Fruit fly (Drosophila melanogaster): ENCODE results near the gene pnt.

Gene pnt

dm6 chr3R:23284256-23284655 is 61.7 kb downstream of the pnt start:
- no peak for TF ChIP-seq CG15336 (GFP tag; IDR thresholded peaks at IDR 0.05)
- TF ChIP-seq CG8632 (GFP tag; optimal IDR thresholded peaks at IDR 0.05): no peak
- no peak for TF ChIP-seq vri (GFP tag; optimal IDR thresholded peaks at IDR 0.05)
- peak; percentile 91 for TF ChIP-seq fkh (GFP tag; optimal IDR thresholded peaks at IDR 0.05)
- no peak for TF ChIP-seq eg (GFP tag; IDR thresholded peaks at IDR 0.05)

DNA sequence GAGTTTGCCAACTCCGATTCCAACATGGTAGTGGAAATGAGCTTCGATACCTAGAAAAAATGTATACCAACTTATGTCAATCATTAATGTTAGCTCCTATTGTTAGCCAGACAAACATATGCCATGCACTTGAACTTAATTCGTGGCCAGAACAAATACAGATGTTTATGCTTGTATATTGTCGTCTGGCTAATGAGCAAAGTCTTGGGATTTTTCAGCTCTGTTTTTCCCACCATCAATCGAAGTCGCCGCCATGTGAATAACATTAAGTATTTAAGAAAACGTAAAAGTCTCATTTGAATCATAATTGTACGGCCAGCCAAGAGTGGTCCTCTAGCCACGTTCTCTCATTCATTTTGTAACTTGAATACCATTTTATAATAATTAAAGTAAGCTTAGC is 62.3 kb downstream of the pnt start, which contains the start of gene CG6763:
Gene CG6763 (plus strand): TSS at position 301 of the 400 bp plus-strand sequence.
- TF ChIP-seq lz (GFP tag; optimal IDR thresholded peaks at IDR 0.05) (no peak), fkh (GFP tag; optimal IDR thresholded peaks at IDR 0.05) (peak; percentile 4)

DNA sequence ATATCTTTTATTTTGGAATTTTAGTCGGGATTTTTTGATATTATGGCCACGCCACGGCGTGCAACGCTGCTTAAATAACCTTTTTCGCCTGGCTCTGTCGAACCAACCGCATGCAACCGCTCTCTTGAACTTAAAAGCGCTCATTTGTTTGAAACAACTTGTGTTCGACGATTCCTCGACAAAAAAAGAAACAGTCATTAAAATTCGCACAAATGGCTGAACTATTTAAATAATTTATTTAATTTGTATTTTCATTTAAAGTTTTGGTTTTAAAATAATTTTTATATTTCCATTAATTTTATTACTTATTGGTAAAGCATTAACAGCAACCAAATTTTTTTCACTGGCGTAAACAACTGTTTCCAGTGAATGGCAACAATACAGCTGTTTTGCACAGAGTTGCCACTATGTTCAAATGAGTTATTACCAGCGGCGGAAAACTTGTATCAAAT is 65.1 kb downstream of the pnt start, which contains the start of the genes orb and Cdc16:
Gene orb (minus strand): TSS at position 51 of the 452 bp plus-strand sequence.
Gene Cdc16 (plus strand): TSS at position 396 of the 452 bp plus-strand sequence.
- TF ChIP-seq lz (GFP tag; optimal IDR thresholded peaks at IDR 0.05) (peak; percentile 81), ss (GFP tag; optimal IDR thresholded peaks at IDR 0.05) (peak in 1 of 2 experiments; percentile 54), CG8319 (GFP tag; optimal IDR thresholded peaks at IDR 0.05) (peak; percentile 68), CG16779 (tag; optimal IDR thresholded peaks at IDR 0.05) (peak; percentile 65), CG4318 (GFP tag; optimal IDR thresholded peaks at IDR 0.05) (peak; percentile 74), Hr38 (GFP tag; optimal IDR thresholded peaks at IDR 0.05) (no peak), svp (GFP tag) (no peak), Ets21C (GFP tag; optimal IDR thresholded peaks at IDR 0.05) (no peak), Met (GFP tag; optimal IDR thresholded peaks at IDR 0.05) (no peak), pdm3 (GFP tag; optimal IDR thresholded peaks at IDR 0.05) (no peak), fkh (GFP tag; optimal IDR thresholded peaks at IDR 0.05) (peak; percentile 72), Smox (GFP tag; optimal IDR thresholded peaks at IDR 0.05) (peak; percentile 83), salr (GFP tag; optimal IDR thresholded peaks at IDR 0.05) (peak; percentile 60 to 77), CG8632 (GFP tag; optimal IDR thresholded peaks at IDR 0.05) (peak; percentile 85), CG10631 (GFP tag; optimal IDR thresholded peaks at IDR 0.05) (peak; percentile 89), fd85E (GFP tag; optimal IDR thresholded peaks at IDR 0.05) (no peak), CG34406 (GFP tag; optimal IDR thresholded peaks at IDR 0.05) (peak; percentile 86), spab (GFP tag; optimal IDR thresholded peaks at IDR 0.05) (peak; percentile 72), Sox102F (GFP tag; optimal IDR thresholded peaks at IDR 0.05) (peak; percentile 80), Eip93F (GFP tag; optimal IDR thresholded peaks at IDR 0.05) (peak; percentile 86), CG11294 (GFP tag; IDR thresholded peaks at IDR 0.05) (peak; percentile 80), Sox14 (GFP tag; optimal IDR thresholded peaks at IDR 0.05) (no peak), vri (GFP tag; optimal IDR thresholded peaks at IDR 0.05) (peak; percentile 80), Blimp-1 (GFP tag; optimal IDR thresholded peaks at IDR 0.05) (no peak), dsx (GFP tag; optimal IDR thresholded peaks at IDR 0.05; ENCODE audit: poor library complexity, severe bottlenecking) (no peak), Gug (GFP tag; IDR thresholded peaks at IDR 0.05) (peak; percentile 85), Ets96B (tag; optimal IDR thresholded peaks at IDR 0.05) (peak; percentile 93), esn (GFP tag; optimal IDR thresholded peaks at IDR 0.05) (peak; percentile 91), eg (GFP tag; IDR thresholded peaks at IDR 0.05) (peak; percentile 95), CG10669 (GFP tag; optimal IDR thresholded peaks at IDR 0.05) (peak; percentile 84), CG32006 (GFP tag; optimal IDR thresholded peaks at IDR 0.05) (peak; percentile 87), CG6854 (GFP tag; optimal IDR thresholded peaks at IDR 0.05) (no peak), CG11762 (GFP tag; optimal IDR thresholded peaks at IDR 0.05; ENCODE audit: insufficient read depth) (peak; percentile 72), CG1621 (tag; optimal IDR thresholded peaks at IDR 0.05) (peak; percentile 69), CG6792 (GFP tag; optimal IDR thresholded peaks at IDR 0.05) (peak; percentile 85), CG9139 (GFP tag; optimal IDR thresholded peaks at IDR 0.05) (peak; percentile 26), topi (GFP tag; optimal IDR thresholded peaks at IDR 0.05) (peak; percentile 73), cyc (GFP tag; optimal IDR thresholded peaks at IDR 0.05) (peak; percentile 83), CG15336 (GFP tag; IDR thresholded peaks at IDR 0.05) (peak; percentile 91), CG8119 (GFP tag; IDR thresholded peaks at IDR 0.05) (peak; percentile 90), CG31627 (GFP tag; optimal IDR thresholded peaks at IDR 0.05) (peak; percentile 78), CG11902 (GFP tag; optimal IDR thresholded peaks at IDR 0.05) (peak; percentile 68), Eip75B (GFP tag; optimal IDR thresholded peaks at IDR 0.05) (peak; percentile 78), CG7368 (GFP tag; optimal IDR thresholded peaks at IDR 0.05) (peak; percentile 73), CG6808 (GFP tag; optimal IDR thresholded peaks at IDR 0.05) (peak; percentile 73), OdsH (GFP tag; optimal IDR thresholded peaks at IDR 0.05) (peak; percentile 90)

Data from whole organism, prepupa.